Worm (Caenorhabditis elegans) whole organism, young adult: ENCODE data around the gene ptr-24.
A peak's percentile ranks its signal among the peaks of the same experiment; 100 is the strongest.

Experiments used
- F10E7.11 ChIP-seq: sonication (generic microtip); optimal IDR thresholded peaks from 2 replicates; lab custom pipeline; 2017; ENCODE audit warnings: mild to moderate bottlenecking, missing genetic modification characterization, moderate library complexity, missing compliant biosample characterization
- F22D6.2 ChIP-seq: sonication (generic microtip); optimal IDR thresholded peaks from 2 replicates; lab custom pipeline; 2016; ENCODE audit warnings: mild to moderate bottlenecking, missing genetic modification characterization, missing compliant biosample characterization
- F49E8.2 ChIP-seq: sonication (generic microtip); optimal IDR thresholded peaks from 3 replicates; lab custom pipeline; 2017; ENCODE audit warnings: missing genetic modification characterization, mild to moderate bottlenecking, missing compliant biosample characterization, antibody characterized with exemption, moderate library complexity; ENCODE audit not compliant: insufficient read depth
- K11D2.4 ChIP-seq: fragments of 200-800 bp; sonication (Bioruptor generic); IDR thresholded peaks from 2 replicates; pipeline ENCODE4 v1.3.6; 2022; ENCODE audit warnings: missing genetic modification reagents, missing genetic modification characterization, missing compliant biosample characterization
- T26A5.8 ChIP-seq: sonication (generic microtip); optimal IDR thresholded peaks from 2 replicates; lab custom pipeline; 2016; ENCODE audit warnings: missing genetic modification characterization, missing compliant biosample characterization
- Y67H2A.10 ChIP-seq: fragments of 200-800 bp; sonication (Bioruptor generic); conservative IDR thresholded peaks from 2 replicates; pipeline ENCODE4 v1.3.6; 2022; ENCODE audit warnings: missing genetic modification reagents, missing genetic modification characterization, missing compliant biosample characterization
- ZK185.1 ChIP-seq: sonication (generic microtip); optimal IDR thresholded peaks from 2 replicates; lab custom pipeline; 2016; ENCODE audit warnings: mild to moderate bottlenecking, missing genetic modification characterization, missing compliant biosample characterization; ENCODE audit not compliant: poor library complexity, severe bottlenecking
- akir-1 ChIP-seq: fragments of 200-800 bp; sonication (Bioruptor generic); optimal IDR thresholded peaks from 2 replicates; lab custom pipeline; 2018; ENCODE audit warnings: mild to moderate bottlenecking, missing genetic modification characterization, moderate library complexity, missing compliant biosample characterization
- ama-1 ChIP-seq, 3 experiments: fragments of 150-350 bp in 1 of 3; sonication (generic microtip) in 2 of 3; optimal IDR thresholded peaks; 2 replicates each; lab custom pipeline; 2014 to 2018; ENCODE audit warnings: missing biosample characterization in 2 of 3, missing genetic modification characterization in 2 of 3, missing genetic modification reagents in 2 of 3
- athp-1 ChIP-seq: sonication (generic microtip); optimal IDR thresholded peaks from 2 replicates; lab custom pipeline; 2017; ENCODE audit warnings: mild to moderate bottlenecking, missing genetic modification characterization, missing compliant biosample characterization
- attf-6 ChIP-seq: fragments of 200-800 bp; sonication (Bioruptor generic); IDR thresholded peaks from 2 replicates; pipeline ENCODE4 v1.3.6; 2022; ENCODE audit warnings: missing genetic modification reagents, missing genetic modification characterization, missing compliant biosample characterization
- ccch-3 ChIP-seq: fragments of 200-800 bp; sonication (Bioruptor generic); optimal IDR thresholded peaks from 2 replicates; lab custom pipeline; 2018; ENCODE audit warnings: mild to moderate bottlenecking, missing genetic modification characterization, missing compliant biosample characterization
- cebp-1 ChIP-seq, 2 experiments: fragments of 200-800 bp in 1 of 2; sonication (Bioruptor generic) in 1 of 2; sonication (generic microtip) in 1 of 2; IDR thresholded peaks in 1 of 2; optimal IDR thresholded peaks in 1 of 2; 2 replicates each; pipeline versions ENCODE4 v1.3.6 to Lab custom; 2017 to 2022; ENCODE audit warnings: missing compliant biosample characterization in 2 of 2, missing genetic modification characterization in 2 of 2, mild to moderate bottlenecking in 1 of 2, missing genetic modification reagents in 1 of 2, moderate library complexity in 1 of 2
- ceh-27 ChIP-seq: fragments of 200-800 bp; sonication (Bioruptor generic); optimal IDR thresholded peaks from 2 replicates; lab custom pipeline; 2018; ENCODE audit warnings: mild to moderate bottlenecking, missing genetic modification characterization, moderate library complexity, missing compliant biosample characterization
- ceh-40 ChIP-seq: fragments of 200-800 bp; sonication (Bioruptor generic); IDR thresholded peaks from 2 replicates; pipeline ENCODE4 v1.3.6; 2022; ENCODE audit warnings: missing genetic modification characterization, missing compliant biosample characterization
- ceh-79 ChIP-seq: sonication (generic microtip); optimal IDR thresholded peaks from 2 replicates; lab custom pipeline; 2017; ENCODE audit warnings: mild to moderate bottlenecking, missing genetic modification characterization, missing compliant biosample characterization
- die-1 ChIP-seq: sonication (generic microtip); optimal IDR thresholded peaks from 2 replicates; lab custom pipeline; 2016; ENCODE audit warnings: missing genotype, mild to moderate bottlenecking, missing genetic modification characterization, missing compliant biosample characterization
- dpl-1 ChIP-seq: fragments of 150-350 bp; optimal IDR thresholded peaks from 2 replicates; lab custom pipeline; 2014; ENCODE audit warnings: missing biosample characterization, missing genetic modification reagents, missing genetic modification characterization
- egrh-3 ChIP-seq: fragments of 200-800 bp; sonication (Bioruptor generic); IDR thresholded peaks from 2 replicates; pipeline ENCODE4 v1.3.6; 2022; ENCODE audit warnings: missing genetic modification reagents, missing genetic modification characterization, missing compliant biosample characterization
- fkh-3 ChIP-seq: sonication (generic microtip); optimal IDR thresholded peaks from 2 replicates; lab custom pipeline; 2016; ENCODE audit warnings: mild to moderate bottlenecking, missing genetic modification characterization, missing compliant biosample characterization
- gei-17 ChIP-seq: fragments of 200-800 bp; sonication (Bioruptor generic); optimal IDR thresholded peaks from 2 replicates; lab custom pipeline; 2018; ENCODE audit warnings: mild to moderate bottlenecking, missing genetic modification characterization, missing compliant biosample characterization
- hlh-12 ChIP-seq: sonication (generic microtip); optimal IDR thresholded peaks from 2 replicates; lab custom pipeline; 2016; ENCODE audit warnings: missing genetic modification characterization, missing compliant biosample characterization
- hmg-1.2 ChIP-seq: fragments of 200-800 bp; sonication (Bioruptor generic); IDR thresholded peaks from 2 replicates; pipeline ENCODE4 v1.3.6; 2022; ENCODE audit warnings: missing genetic modification reagents, missing genetic modification characterization, missing compliant biosample characterization
- hrde-1 ChIP-seq: sonication (generic microtip); optimal IDR thresholded peaks from 2 replicates; lab custom pipeline; 2016; ENCODE audit warnings: missing genetic modification characterization, mild to moderate bottlenecking, missing compliant biosample characterization, moderate library complexity, missing genotype, missing genetic modification reagents, borderline replicate concordance
- hsf-1 ChIP-seq: fragments of 200-800 bp; sonication (Bioruptor generic); IDR thresholded peaks from 2 replicates; pipeline ENCODE4 v1.3.6; 2022; ENCODE audit warnings: missing genetic modification reagents, missing genetic modification characterization, missing compliant biosample characterization
- lin-35 ChIP-seq, 3 experiments: fragments of 150-350 bp in 2 of 3; sonication (generic microtip) in 1 of 3; optimal IDR thresholded peaks; 2 replicates each; lab custom pipeline; 2014 to 2018; ENCODE audit warnings: missing biosample characterization in 3 of 3, missing genetic modification characterization in 3 of 3, missing genetic modification reagents in 3 of 3
- lin-40 ChIP-seq: sonication (generic microtip); optimal IDR thresholded peaks from 2 replicates; lab custom pipeline; 2016; ENCODE audit warnings: missing genetic modification characterization, mild to moderate bottlenecking, missing compliant biosample characterization, missing genotype, missing genetic modification reagents
- madf-6 ChIP-seq: fragments of 200-800 bp; sonication (Bioruptor generic); IDR thresholded peaks from 2 replicates; pipeline ENCODE4 v1.3.6; 2022; ENCODE audit warnings: missing genetic modification reagents, missing genetic modification characterization, missing compliant biosample characterization
- mcd-1 ChIP-seq: fragments of 200-800 bp; sonication (Bioruptor generic); IDR thresholded peaks from 2 replicates; pipeline ENCODE4 v1.3.6; 2022; ENCODE audit warnings: missing genetic modification reagents, missing genetic modification characterization, missing compliant biosample characterization
- mes-4 ChIP-seq: sonication (generic microtip); optimal IDR thresholded peaks from 2 replicates; lab custom pipeline; 2016; ENCODE audit warnings: missing genotype, missing genetic modification characterization, missing compliant biosample characterization
- mxl-1 ChIP-seq: sonication (generic microtip); optimal IDR thresholded peaks from 2 replicates; lab custom pipeline; 2016; ENCODE audit warnings: missing genetic modification characterization, missing compliant biosample characterization
- nfyb-1 ChIP-seq: fragments of 200-800 bp; sonication (Bioruptor generic); IDR thresholded peaks from 2 replicates; pipeline ENCODE4 v1.3.6; 2022; ENCODE audit warnings: missing genetic modification reagents, missing genetic modification characterization, missing compliant biosample characterization
- nhr-80 ChIP-seq: sonication (generic microtip); optimal IDR thresholded peaks from 2 replicates; lab custom pipeline; 2016; ENCODE audit warnings: missing genetic modification characterization, missing compliant biosample characterization
- pbrm-1 ChIP-seq: fragments of 200-800 bp; sonication (Bioruptor generic); IDR thresholded peaks from 2 replicates; pipeline ENCODE4 v1.3.6; 2022; ENCODE audit warnings: missing genetic modification reagents, missing genetic modification characterization, missing compliant biosample characterization
- rec-8 ChIP-seq, 2 experiments: sonication (generic microtip); optimal IDR thresholded peaks; 2 replicates each; lab custom pipeline; 2016; ENCODE audit warnings: mild to moderate bottlenecking in 2 of 2, missing genetic modification characterization in 2 of 2, missing genetic modification reagents in 2 of 2, missing genotype in 2 of 2, missing biosample characterization in 1 of 2, missing compliant biosample characterization in 1 of 2, moderate library complexity in 1 of 2
- rpc-1 ChIP-seq, 2 experiments: fragments of 150-350 bp in 1 of 2; sonication (generic microtip) in 1 of 2; optimal IDR thresholded peaks; 2 replicates each; lab custom pipeline; 2014 to 2018; ENCODE audit warnings: missing biosample characterization in 1 of 2, missing genetic modification characterization in 1 of 2, missing genetic modification reagents in 1 of 2, missing genotype in 1 of 2
- sdz-38 ChIP-seq: sonication (generic microtip); optimal IDR thresholded peaks from 2 replicates; lab custom pipeline; 2016; ENCODE audit warnings: missing genotype, missing genetic modification characterization, missing compliant biosample characterization
- snpc-1.1 ChIP-seq: sonication (generic microtip); optimal IDR thresholded peaks from 2 replicates; lab custom pipeline; 2017; ENCODE audit warnings: missing genetic modification characterization, mild to moderate bottlenecking, missing compliant biosample characterization, antibody characterized with exemption, moderate library complexity, missing genotype, missing genetic modification reagents; ENCODE audit not compliant: insufficient read depth
- somi-1 ChIP-seq: fragments of 200-800 bp; sonication (Bioruptor generic); optimal IDR thresholded peaks from 2 replicates; lab custom pipeline; 2018; ENCODE audit warnings: mild to moderate bottlenecking, missing genetic modification characterization, missing compliant biosample characterization
- tbp1 ChIP-seq: fragments of 200-800 bp; sonication (Bioruptor generic); optimal IDR thresholded peaks from 2 replicates; lab custom pipeline; 2018; ENCODE audit warnings: mild to moderate bottlenecking, missing genetic modification characterization, missing compliant biosample characterization
- tbx-9 ChIP-seq: sonication (generic microtip); optimal IDR thresholded peaks from 2 replicates; lab custom pipeline; 2016; ENCODE audit warnings: borderline replicate concordance, missing genetic modification characterization, inconsistent platforms, missing compliant biosample characterization
- unc-130 ChIP-seq: sonication (generic microtip); optimal IDR thresholded peaks from 2 replicates; lab custom pipeline; 2016; ENCODE audit warnings: missing genetic modification reagents, missing genetic modification characterization, missing compliant biosample characterization
- xnd-1 ChIP-seq: sonication (generic microtip); optimal IDR thresholded peaks from 2 replicates; lab custom pipeline; 2016; ENCODE audit warnings: missing genotype, missing genetic modification reagents, missing genetic modification characterization, missing compliant biosample characterization
- zim-3 ChIP-seq: sonication (generic microtip); optimal IDR thresholded peaks from 2 replicates; lab custom pipeline; 2017; ENCODE audit warnings: mild to moderate bottlenecking, missing genetic modification characterization, moderate library complexity, missing compliant biosample characterization
- ztf-22 ChIP-seq: fragments of 200-800 bp; sonication (Bioruptor generic); optimal IDR thresholded peaks from 2 replicates; lab custom pipeline; 2018; ENCODE audit warnings: mild to moderate bottlenecking, missing genetic modification characterization, moderate library complexity, missing compliant biosample characterization
- ztf-25 ChIP-seq: fragments of 200-800 bp; sonication (Bioruptor generic); IDR thresholded peaks from 2 replicates; pipeline ENCODE4 v1.3.6; 2022; ENCODE audit warnings: missing genetic modification reagents, missing genetic modification characterization, missing compliant biosample characterization
- ztf-26 ChIP-seq: sonication (generic microtip); optimal IDR thresholded peaks from 2 replicates; lab custom pipeline; 2017; ENCODE audit warnings: missing genetic modification characterization, missing compliant biosample characterization

Gene ptr-24

ce11 chrX:13353530-13353929, 15.7 kb downstream of the ptr-24 start (continued):
- no peak for TF ChIP-seq die-1
- TF ChIP-seq xnd-1 = no peak
- TF ChIP-seq ztf-22 (GFP tag; lab: Kevin White, UChicago) = no peak
- TF ChIP-seq hmg-1.2 (GFP tag; lab: Robert Waterston, UW) = no peak
- no peak for TF ChIP-seq ccch-3
- TF ChIP-seq T26A5.8 (tag; lab: Kevin White, UChicago) = no peak
- TF ChIP-seq unc-130 (GFP tag; lab: Kevin White, UChicago) = no peak
- TF ChIP-seq athp-1 (tag; lab: Kevin White, UChicago) = no peak
- TF ChIP-seq ztf-26 (tag; lab: Kevin White, UChicago) = peak; percentile 89
- no peak for TF ChIP-seq ceh-79
- TF ChIP-seq attf-6 = no peak
- no peak for TF ChIP-seq F10E7.11 (tag; lab: Kevin White, UChicago)
- no peak for TF ChIP-seq rpc-1 (optimal IDR thresholded peaks at IDR 0.05; lab: Kevin White, UChicago)
- TF ChIP-seq rpc-1 (tag; optimal IDR thresholded peaks at IDR 0.05; lab: Kevin White, UChicago) = no peak
- no peak for TF ChIP-seq ceh-40 (GFP tag; lab: Robert Waterston, UW)
- TF ChIP-seq madf-6 (GFP tag; lab: Robert Waterston, UW) = no peak
- no peak for TF ChIP-seq ama-1 (optimal IDR thresholded peaks at IDR 0.05; lab: Kevin White, UChicago)
- TF ChIP-seq ama-1 (GFP tag; optimal IDR thresholded peaks at IDR 0.05; lab: Kevin White, UChicago) = no peak
- TF ChIP-seq fkh-3 = no peak
- TF ChIP-seq mes-4 (tag; lab: Kevin White, UChicago) = no peak
- peak; percentile 67 for TF ChIP-seq lin-40 (tag; lab: Kevin White, UChicago)
- TF ChIP-seq dpl-1 = no peak
- peak; percentile 45 for TF ChIP-seq ceh-27 (GFP tag; lab: Kevin White, UChicago)
- TF ChIP-seq lin-35 (GFP tag; optimal IDR thresholded peaks at IDR 0.05; lab: Kevin White, UChicago) = peak in 1 of 3 experiments; percentile 1
- TF ChIP-seq tbp1 = peak; percentile 29
- no peak for TF ChIP-seq somi-1
- no peak for TF ChIP-seq cebp-1 (GFP tag; IDR thresholded peaks at IDR 0.05; lab: Robert Waterston, UW)
- TF ChIP-seq cebp-1 (tag; optimal IDR thresholded peaks at IDR 0.05; lab: Kevin White, UChicago) = peak; percentile 53
- TF ChIP-seq pbrm-1 (GFP tag; lab: Robert Waterston, UW) = no peak
- TF ChIP-seq gei-17 (GFP tag; lab: Kevin White, UChicago) = peak; percentile 1
- TF ChIP-seq F49E8.2 (tag; lab: Kevin White, UChicago) = no peak
- no peak for TF ChIP-seq hrde-1
- TF ChIP-seq Y67H2A.10 (GFP tag; lab: Robert Waterston, UW) = no peak
- peak; percentile 59 for TF ChIP-seq ZK185.1 (tag; lab: Kevin White, UChicago)
- TF ChIP-seq nhr-80 (tag; lab: Kevin White, UChicago) = peak; percentile 89
- no peak for TF ChIP-seq egrh-3 (GFP tag; lab: Robert Waterston, UW)
- no peak for TF ChIP-seq mcd-1 (GFP tag; lab: Robert Waterston, UW)
- no peak for TF ChIP-seq sdz-38 (tag; lab: Kevin White, UChicago)
- no peak for TF ChIP-seq hlh-12 (tag; lab: Kevin White, UChicago)
- 0 out of 2 replicates have a peak, but pooled peaks have one; percentile 20 for TF ChIP-seq nfyb-1
- TF ChIP-seq ztf-25 (GFP tag; lab: Robert Waterston, UW) = no peak
- TF ChIP-seq rec-8 (tag; optimal IDR thresholded peaks at IDR 0.05; lab: Kevin White, UChicago) = no peak
- no peak for TF ChIP-seq akir-1 (GFP tag; lab: Kevin White, UChicago)
- 0 out of 2 replicates have a peak, but pooled peaks have one; percentile 35 for TF ChIP-seq K11D2.4 (GFP tag; lab: Robert Waterston, UW)
- TF ChIP-seq tbx-9 (tag; lab: Kevin White, UChicago) = no peak
- no peak for TF ChIP-seq hsf-1
- TF ChIP-seq mxl-1 = no peak
- TF ChIP-seq zim-3 (tag; lab: Kevin White, UChicago) = no peak
- TF ChIP-seq F22D6.2 = peak; percentile 53
- TF ChIP-seq snpc-1.1 (tag; lab: Kevin White, UChicago) = no peak
